Worm (Caenorhabditis elegans) whole organism, L1 larva: Measurements from ENCODE around the gene drr-1.

Experiments used
- C16A3.4 ChIP-seq: fragments of 150-350 bp; optimal IDR thresholded peaks from 2 replicates; lab custom pipeline; 2014; ENCODE audit warnings: missing biosample characterization, missing genetic modification characterization
- C34B4.2 ChIP-seq: sonication (generic microtip); optimal IDR thresholded peaks from 2 replicates; lab custom pipeline; 2017; ENCODE audit warnings: mild to moderate bottlenecking, missing genetic modification characterization, missing compliant biosample characterization
- aha-1 ChIP-seq: fragments of 150-350 bp; optimal IDR thresholded peaks from 2 replicates; lab custom pipeline; 2014; ENCODE audit warnings: missing biosample characterization, missing genetic modification characterization
- alr-1 ChIP-seq: fragments of 200-800 bp; sonication (Bioruptor generic); optimal IDR thresholded peaks from 2 replicates; lab custom pipeline; 2018; ENCODE audit warnings: borderline replicate concordance, mild to moderate bottlenecking, missing genetic modification characterization, missing compliant biosample characterization
- blmp-1 ChIP-seq: fragments of 150-350 bp; optimal IDR thresholded peaks from 2 replicates; lab custom pipeline; 2014; ENCODE audit warnings: missing biosample characterization, missing genetic modification characterization
- ceh-63 ChIP-seq: fragments of 200-800 bp; sonication (Bioruptor generic); optimal IDR thresholded peaks from 2 replicates; lab custom pipeline; 2018; ENCODE audit warnings: mild to moderate bottlenecking, missing genetic modification characterization, missing compliant biosample characterization
- ceh-8 ChIP-seq: fragments of 200-800 bp; sonication (Bioruptor generic); optimal IDR thresholded peaks from 2 replicates; lab custom pipeline; 2018; ENCODE audit warnings: mild to moderate bottlenecking, missing genetic modification characterization, moderate library complexity, missing compliant biosample characterization
- ceh-82 ChIP-seq, 3 experiments: fragments of 150-350 bp in 1 of 3; sonication (generic microtip) in 2 of 3; optimal IDR thresholded peaks; 2 replicates each; lab custom pipeline; 2014 to 2017; ENCODE audit warnings: missing biosample characterization in 3 of 3, missing genetic modification characterization in 3 of 3
- ceh-88 ChIP-seq: fragments of 200-800 bp; sonication (Bioruptor generic); IDR thresholded peaks from 2 replicates; pipeline ENCODE4 v1.3.6; 2022; ENCODE audit warnings: missing genetic modification characterization, missing compliant biosample characterization
- ces-1 ChIP-seq: fragments of 150-350 bp; optimal IDR thresholded peaks from 2 replicates; lab custom pipeline; 2014; ENCODE audit warnings: missing biosample characterization, missing genetic modification reagents, missing genetic modification characterization
- dpl-1 ChIP-seq, 3 experiments: fragments of 150-350 bp in 2 of 3; sonication (generic microtip) in 1 of 3; optimal IDR thresholded peaks; 2 replicates each; lab custom pipeline; 2014 to 2017; ENCODE audit warnings: missing biosample characterization in 3 of 3, missing genetic modification characterization in 3 of 3, missing genetic modification reagents in 3 of 3
- efl-1 ChIP-seq, 4 experiments: fragments of 150-350 bp; optimal IDR thresholded peaks in 3 of 4; peaks in 1 of 4; 1 replicate in 1 of 4; 2 replicates in 3 of 4; lab custom pipeline; 2014; ENCODE audit warnings: missing biosample characterization in 2 of 4, missing genetic modification characterization in 2 of 4, missing genetic modification reagents in 2 of 4
- efl-3 ChIP-seq: fragments of 200-800 bp; sonication (Bioruptor generic); optimal IDR thresholded peaks from 2 replicates; lab custom pipeline; 2018; ENCODE audit warnings: mild to moderate bottlenecking, missing genetic modification characterization, missing compliant biosample characterization
- egl-13 ChIP-seq: sonication (generic microtip); optimal IDR thresholded peaks from 2 replicates; lab custom pipeline; 2016; ENCODE audit warnings: missing genotype, missing genetic modification reagents, missing genetic modification characterization, missing compliant biosample characterization
- elt-2 ChIP-seq: sonication (generic microtip); optimal IDR thresholded peaks from 2 replicates; lab custom pipeline; 2016; ENCODE audit warnings: missing genetic modification characterization, mild to moderate bottlenecking, inconsistent platforms, missing compliant biosample characterization, missing genetic modification reagents
- elt-3 ChIP-seq, 6 experiments: fragments of 150-350 bp in 1 of 6; sonication (generic microtip); optimal IDR thresholded peaks; 2 replicates each; lab custom pipeline; 2017 to 2018; ENCODE audit warnings: missing biosample characterization in 6 of 6, missing genetic modification characterization in 6 of 6, inconsistent platforms in 1 of 6
- ets-5 ChIP-seq: fragments of 200-800 bp; sonication (Bioruptor generic); IDR thresholded peaks from 2 replicates; pipeline ENCODE4 v1.3.6; 2022; ENCODE audit warnings: missing genetic modification characterization, missing compliant biosample characterization
- fkh-10 ChIP-seq: sonication (generic microtip); optimal IDR thresholded peaks from 2 replicates; lab custom pipeline; 2017; ENCODE audit warnings: missing biosample characterization, missing genetic modification reagents, missing genetic modification characterization
- fkh-4 ChIP-seq: sonication (generic microtip); optimal IDR thresholded peaks from 2 replicates; lab custom pipeline; 2016; ENCODE audit warnings: missing compliant biosample characterization, missing genetic modification characterization, borderline replicate concordance
- fos-1 ChIP-seq: fragments of 150-350 bp; optimal IDR thresholded peaks from 2 replicates; lab custom pipeline; 2014; ENCODE audit warnings: missing biosample characterization, missing genetic modification characterization
- grh-1 ChIP-seq: fragments of 200-800 bp; sonication (Bioruptor generic); IDR thresholded peaks from 2 replicates; pipeline ENCODE4 v1.3.6; 2022; ENCODE audit warnings: missing genetic modification reagents, missing genetic modification characterization, missing compliant biosample characterization
- hlh-17 ChIP-seq: fragments of 200-800 bp; sonication (Bioruptor generic); optimal IDR thresholded peaks from 2 replicates; lab custom pipeline; 2018; ENCODE audit warnings: missing genetic modification characterization, mild to moderate bottlenecking, missing compliant biosample characterization, moderate library complexity, borderline replicate concordance
- hpl-2 ChIP-seq: fragments of 150-350 bp; optimal IDR thresholded peaks from 2 replicates; lab custom pipeline; 2014; ENCODE audit warnings: missing biosample characterization, missing genetic modification reagents, missing genetic modification characterization
- isw-1 ChIP-seq: fragments of 200-800 bp; sonication (Bioruptor generic); IDR thresholded peaks from 2 replicates; pipeline ENCODE4 v1.3.6; 2022; ENCODE audit warnings: missing genetic modification characterization, missing compliant biosample characterization
- lin-14 ChIP-seq: fragments of 200-800 bp; sonication (Bioruptor generic); optimal IDR thresholded peaks from 2 replicates; lab custom pipeline; 2018; ENCODE audit warnings: mild to moderate bottlenecking, missing genetic modification characterization, moderate library complexity, missing compliant biosample characterization
- lin-35 ChIP-seq, 2 experiments: fragments of 150-350 bp; optimal IDR thresholded peaks; 2 replicates each; lab custom pipeline; 2014; ENCODE audit warnings: missing biosample characterization in 2 of 2, missing genetic modification characterization in 2 of 2, missing genetic modification reagents in 2 of 2
- lsy-2 ChIP-seq, 2 experiments: fragments of 150-350 bp; optimal IDR thresholded peaks; 2 replicates each; lab custom pipeline; 2014; ENCODE audit warnings: missing biosample characterization in 2 of 2, missing genetic modification characterization in 2 of 2
- mab-9 ChIP-seq: fragments of 200-800 bp; sonication (Bioruptor generic); IDR thresholded peaks from 2 replicates; pipeline ENCODE4 v1.3.6; 2022; ENCODE audit warnings: missing genetic modification reagents, missing genetic modification characterization, missing compliant biosample characterization
- mdl-1 ChIP-seq, 2 experiments: fragments of 150-350 bp; optimal IDR thresholded peaks; 2 replicates each; lab custom pipeline; 2014 to 2017; ENCODE audit warnings: missing biosample characterization in 2 of 2, missing genetic modification characterization in 2 of 2, inconsistent platforms in 1 of 2
- mef-2 ChIP-seq: fragments of 150-350 bp; optimal IDR thresholded peaks from 2 replicates; lab custom pipeline; 2014; ENCODE audit warnings: missing biosample characterization, missing genetic modification characterization
- nhr-19 ChIP-seq: fragments of 200-800 bp; sonication (Bioruptor generic); conservative IDR thresholded peaks from 2 replicates; pipeline ENCODE4 v1.3.6; 2022; ENCODE audit warnings: missing genetic modification characterization, missing compliant biosample characterization
- nhr-20 ChIP-seq: sonication (generic microtip); optimal IDR thresholded peaks from 2 replicates; lab custom pipeline; 2016; ENCODE audit warnings: mild to moderate bottlenecking, missing genetic modification characterization, missing compliant biosample characterization
- nhr-237 ChIP-seq: fragments of 150-350 bp; optimal IDR thresholded peaks from 2 replicates; lab custom pipeline; 2014; ENCODE audit warnings: missing biosample characterization, missing genetic modification characterization
- nhr-71 ChIP-seq: sonication (generic microtip); optimal IDR thresholded peaks from 2 replicates; lab custom pipeline; 2016; ENCODE audit warnings: mild to moderate bottlenecking, missing genetic modification characterization, moderate library complexity, missing compliant biosample characterization
- nhr-84 ChIP-seq: sonication (generic microtip); optimal IDR thresholded peaks from 2 replicates; lab custom pipeline; 2017; ENCODE audit warnings: missing biosample characterization, missing genetic modification characterization
- nhr-85 ChIP-seq: sonication (generic microtip); peaks from one replicate; lab custom pipeline; 2016; ENCODE audit warnings: missing genetic modification characterization, inconsistent platforms, missing compliant biosample characterization
- pag-3 ChIP-seq: sonication (generic microtip); optimal IDR thresholded peaks from 2 replicates; lab custom pipeline; 2017; ENCODE audit warnings: missing genetic modification characterization, mild to moderate bottlenecking, missing compliant biosample characterization, antibody characterized with exemption, borderline replicate concordance; ENCODE audit not compliant: insufficient read depth
- pqm-1 ChIP-seq: sonication (generic microtip); optimal IDR thresholded peaks from 3 replicates; lab custom pipeline; 2017; ENCODE audit warnings: missing biosample characterization, missing genetic modification characterization
- skn-1 ChIP-seq: fragments of 150-350 bp; optimal IDR thresholded peaks from 2 replicates; lab custom pipeline; 2014; ENCODE audit warnings: missing biosample characterization, missing genetic modification characterization
- snpc-4 ChIP-seq: fragments of 150-350 bp; optimal IDR thresholded peaks from 2 replicates; lab custom pipeline; 2014; ENCODE audit warnings: missing biosample characterization, missing genetic modification characterization
- snu-23 ChIP-seq: sonication (generic microtip); optimal IDR thresholded peaks from 2 replicates; lab custom pipeline; 2016; ENCODE audit warnings: missing genetic modification characterization, missing compliant biosample characterization
- sptf-1 ChIP-seq: fragments of 150-350 bp; optimal IDR thresholded peaks from 2 replicates; lab custom pipeline; 2014; ENCODE audit warnings: missing biosample characterization, missing genetic modification characterization
- tbx-2 ChIP-seq: sonication (generic microtip); optimal IDR thresholded peaks from 2 replicates; lab custom pipeline; 2016; ENCODE audit warnings: missing genetic modification characterization, missing compliant biosample characterization
- tlp-1 ChIP-seq: fragments of 150-350 bp; optimal IDR thresholded peaks from 2 replicates; lab custom pipeline; 2014; ENCODE audit warnings: missing biosample characterization, missing genetic modification characterization
- unc-62 ChIP-seq: fragments of 150-350 bp; optimal IDR thresholded peaks from 2 replicates; lab custom pipeline; 2014; ENCODE audit warnings: missing biosample characterization, missing genetic modification reagents, missing genetic modification characterization
- unc-86 ChIP-seq: sonication (generic microtip); optimal IDR thresholded peaks from 2 replicates; lab custom pipeline; 2016; ENCODE audit warnings: missing genetic modification characterization, missing compliant biosample characterization
- unc-98 ChIP-seq: fragments of 200-800 bp; sonication (Bioruptor generic); IDR thresholded peaks from 2 replicates; pipeline ENCODE4 v1.3.6; 2022; ENCODE audit warnings: missing genetic modification characterization, missing compliant biosample characterization
- ztf-11 ChIP-seq, 2 experiments: sonication (generic microtip); optimal IDR thresholded peaks; 2 replicates each; lab custom pipeline; 2016 to 2017; ENCODE audit warnings: missing genetic modification characterization in 2 of 2, missing biosample characterization in 1 of 2, missing compliant biosample characterization in 1 of 2
- ztf-4 ChIP-seq: fragments of 150-350 bp; optimal IDR thresholded peaks from 2 replicates; lab custom pipeline; 2014; ENCODE audit warnings: missing biosample characterization, missing genetic modification characterization

Gene drr-1

DNA sequence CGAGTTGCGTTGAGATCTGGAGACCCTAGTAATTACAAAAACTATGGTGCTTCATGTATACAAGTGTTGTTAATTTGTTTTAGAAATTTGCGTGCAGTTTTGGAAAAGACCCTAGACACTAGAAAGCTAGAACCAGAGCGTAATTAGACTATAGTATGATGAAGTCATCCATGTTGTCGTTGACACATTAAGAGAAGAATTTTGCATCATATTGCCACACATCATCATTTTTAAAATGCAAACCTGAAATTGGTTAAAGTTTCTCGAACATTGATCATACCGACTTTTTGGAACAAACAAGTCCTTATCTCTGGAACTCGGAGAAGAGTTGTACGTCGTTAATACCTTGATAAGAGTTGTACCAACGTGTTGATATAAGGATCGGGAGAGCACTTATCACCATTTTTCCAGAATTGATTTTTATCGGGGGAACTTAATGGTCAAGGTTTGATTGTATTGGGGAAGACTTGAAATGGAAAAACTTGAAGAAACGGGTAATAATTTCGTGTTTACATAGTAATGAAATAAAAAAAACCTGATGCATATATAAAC is 27.8 kb downstream of the drr-1 start:
- TF ChIP-seq grh-1 (GFP tag; lab: Robert Waterston, UW) (no peak), efl-1 (optimal IDR thresholded peaks at IDR 0.05; lab: Kevin White, UChicago) (no peak), efl-1 (GFP tag; optimal IDR thresholded peaks at IDR 0.05 in 1 of 2; lab: Kevin White, UChicago) (peak in 1 of 2 experiments; percentile 66), unc-86 (tag; lab: Kevin White, UChicago) (no peak), nhr-19 (GFP tag; lab: Robert Waterston, UW) (peak; percentile 27; the same call in 1 of the 2 replicates), egl-13 (no peak), aha-1 (no peak), mab-9 (no peak), tbx-2 (tag; lab: Kevin White, UChicago) (no peak), nhr-237 (tag; lab: Kevin White, UChicago) (no peak), nhr-85 (tag; lab: Kevin White, UChicago) (no peak), dpl-1 (GFP tag; optimal IDR thresholded peaks at IDR 0.05; lab: Kevin White, UChicago) (no peak), ceh-82 (tag; optimal IDR thresholded peaks at IDR 0.05; lab: Kevin White, UChicago) (no peak), unc-98 (GFP tag; lab: Robert Waterston, UW) (no peak), isw-1 (GFP tag; lab: Robert Waterston, UW) (no peak), elt-3 (tag; optimal IDR thresholded peaks at IDR 0.05; lab: Kevin White, UChicago) (no peak), fos-1 (tag; lab: Kevin White, UChicago) (no peak), fkh-4 (tag; lab: Kevin White, UChicago) (no peak), lsy-2 (tag; optimal IDR thresholded peaks at IDR 0.05; lab: Kevin White, UChicago) (no peak), C34B4.2 (tag; lab: Kevin White, UChicago) (no peak), hlh-17 (GFP tag; lab: Kevin White, UChicago) (no peak), efl-3 (GFP tag; lab: Kevin White, UChicago) (no peak), ceh-63 (GFP tag; lab: Kevin White, UChicago) (no peak), nhr-20 (tag; lab: Kevin White, UChicago) (peak; percentile 42), ztf-11 (tag; optimal IDR thresholded peaks at IDR 0.05; lab: Kevin White, UChicago) (no peak), ets-5 (GFP tag; lab: Robert Waterston, UW) (no peak), ceh-8 (GFP tag; lab: Kevin White, UChicago) (no peak), nhr-84 (tag; lab: Kevin White, UChicago) (no peak), lin-35 (GFP tag; optimal IDR thresholded peaks at IDR 0.05; lab: Kevin White, UChicago) (peak in 1 of 2 experiments; percentile 11), snpc-4 (tag; lab: Kevin White, UChicago) (no peak), elt-2 (tag; lab: Kevin White, UChicago) (peak; percentile 97), tlp-1 (tag; lab: Kevin White, UChicago) (peak; percentile 49), ztf-4 (tag; lab: Kevin White, UChicago) (no peak), mef-2 (tag; lab: Kevin White, UChicago) (no peak), alr-1 (no peak), lin-14 (GFP tag; lab: Kevin White, UChicago) (peak; percentile 26), sptf-1 (no peak), hpl-2 (GFP tag; lab: Kevin White, UChicago) (no peak), ceh-88 (GFP tag; lab: Robert Waterston, UW) (no peak), skn-1 (tag; lab: Kevin White, UChicago) (no peak), nhr-71 (peak; percentile 30), C16A3.4 (tag; lab: Kevin White, UChicago) (no peak), fkh-10 (GFP tag; lab: Kevin White, UChicago) (no peak), pag-3 (tag; lab: Kevin White, UChicago) (no peak), ces-1 (GFP tag; lab: Kevin White, UChicago) (no peak), unc-62 (no peak), mdl-1 (tag; optimal IDR thresholded peaks at IDR 0.05; lab: Kevin White, UChicago) (peak in 1 of 2 experiments; percentile 4), snu-23 (no peak), pqm-1 (tag; lab: Kevin White, UChicago) (peak; percentile 97), blmp-1 (tag; lab: Kevin White, UChicago) (no peak)
- TF ChIP-seq, all 84 proteins: peak for 10
